Worm (Caenorhabditis elegans) whole organism, L4 larva: ENCODE measurements around the gene ZK688.5.
A peak's percentile ranks its signal among the peaks of the same experiment; 100 is the strongest.

Experiments used
- F49E8.2 ChIP-seq: sonication (generic microtip); optimal IDR thresholded peaks from 2 replicates; lab custom pipeline; 2016; ENCODE audit warnings: missing compliant biosample characterization, mild to moderate bottlenecking, missing genetic modification characterization, borderline replicate concordance
- T20F7.1 ChIP-seq: fragments of 200-800 bp; sonication (Bioruptor generic); optimal IDR thresholded peaks from 2 replicates; lab custom pipeline; 2018; ENCODE audit warnings: mild to moderate bottlenecking, missing genetic modification characterization, missing compliant biosample characterization
- T26A8.4 ChIP-seq: fragments of 200-800 bp; sonication (Bioruptor generic); IDR thresholded peaks from 2 replicates; pipeline ENCODE4 v1.3.6; 2022; ENCODE audit warnings: missing genetic modification characterization, missing compliant biosample characterization
- Y105C5A.15 ChIP-seq: fragments of 200-800 bp; sonication (Bioruptor generic); IDR thresholded peaks from 2 replicates; pipeline ENCODE4 v1.3.6; 2022; ENCODE audit warnings: missing genetic modification characterization, missing compliant biosample characterization
- ZK337.2 ChIP-seq: fragments of 200-800 bp; sonication (Bioruptor generic); IDR thresholded peaks from 2 replicates; pipeline ENCODE4 v1.3.6; 2022; ENCODE audit warnings: missing genetic modification reagents, missing genetic modification characterization, missing compliant biosample characterization
- ZK546.5 ChIP-seq, 2 experiments: sonication (generic microtip); optimal IDR thresholded peaks; 2 replicates each; lab custom pipeline; 2017; ENCODE audit warnings: missing biosample characterization in 2 of 2, missing genetic modification characterization in 2 of 2
- aha-1 ChIP-seq: fragments of 150-350 bp; peaks from one replicate; lab custom pipeline; 2014; ENCODE audit warnings: missing biosample characterization, missing genetic modification characterization
- aly-2 ChIP-seq: sonication (generic microtip); optimal IDR thresholded peaks from 2 replicates; lab custom pipeline; 2018; ENCODE audit warnings: missing biosample characterization, missing genetic modification characterization
- ceh-44 ChIP-seq: fragments of 200-800 bp; sonication (Bioruptor generic); IDR thresholded peaks from 2 replicates; pipeline ENCODE4 v1.3.6; 2022; ENCODE audit warnings: missing genetic modification reagents, missing genetic modification characterization, missing compliant biosample characterization
- ceh-62 ChIP-seq: sonication (generic microtip); optimal IDR thresholded peaks from 2 replicates; lab custom pipeline; 2017; ENCODE audit warnings: missing biosample characterization, missing genetic modification characterization
- ceh-82 ChIP-seq: sonication (generic microtip); optimal IDR thresholded peaks from 2 replicates; lab custom pipeline; 2017; ENCODE audit warnings: missing biosample characterization, missing genetic modification characterization
- ctbp-1 ChIP-seq: fragments of 200-800 bp; sonication (Bioruptor generic); IDR thresholded peaks from 2 replicates; pipeline ENCODE4 v1.3.6; 2022; ENCODE audit warnings: missing genetic modification reagents, missing genetic modification characterization, missing compliant biosample characterization
- dmd-9 ChIP-seq: fragments of 200-800 bp; sonication (Bioruptor generic); IDR thresholded peaks from 2 replicates; pipeline ENCODE4 v1.3.6; 2022; ENCODE audit warnings: missing genetic modification reagents, missing genetic modification characterization, missing compliant biosample characterization
- dpl-1 ChIP-seq: fragments of 150-350 bp; optimal IDR thresholded peaks from 2 replicates; lab custom pipeline; 2014; ENCODE audit warnings: missing biosample characterization, missing genetic modification reagents, missing genetic modification characterization
- gei-8 ChIP-seq: fragments of 200-800 bp; sonication (Bioruptor generic); optimal IDR thresholded peaks from 2 replicates; lab custom pipeline; 2018; ENCODE audit warnings: mild to moderate bottlenecking, missing genetic modification characterization, missing compliant biosample characterization
- hif-1 ChIP-seq, 2 experiments: sonication (generic microtip); optimal IDR thresholded peaks; 2 replicates each; lab custom pipeline; 2016 to 2017; ENCODE audit warnings: missing compliant biosample characterization in 2 of 2, missing genetic modification characterization in 2 of 2, missing genetic modification reagents in 2 of 2, missing genotype in 2 of 2, mild to moderate bottlenecking in 1 of 2
- hlh-11 ChIP-seq: fragments of 200-800 bp; sonication (Bioruptor generic); optimal IDR thresholded peaks from 2 replicates; lab custom pipeline; 2018; ENCODE audit warnings: mild to moderate bottlenecking, missing genetic modification characterization, missing compliant biosample characterization
- jun-1 ChIP-seq: fragments of 150-350 bp; optimal IDR thresholded peaks from 2 replicates; lab custom pipeline; 2014; ENCODE audit warnings: missing biosample characterization, missing genetic modification reagents, missing genetic modification characterization
- lim-7 ChIP-seq: fragments of 200-800 bp; sonication (Bioruptor generic); IDR thresholded peaks from 2 replicates; pipeline ENCODE4 v1.3.6; 2022; ENCODE audit warnings: missing genetic modification characterization, missing compliant biosample characterization
- lin-1 ChIP-seq: fragments of 200-800 bp; sonication (Bioruptor generic); IDR thresholded peaks from 2 replicates; pipeline ENCODE4 v1.3.6; 2022; ENCODE audit warnings: missing genetic modification reagents, missing genetic modification characterization, missing compliant biosample characterization
- lin-29 ChIP-seq: fragments of 200-800 bp; sonication (Bioruptor generic); IDR thresholded peaks from 2 replicates; pipeline ENCODE4 v1.3.6; 2022; ENCODE audit warnings: missing genetic modification reagents, missing genetic modification characterization, missing compliant biosample characterization
- lin-38 ChIP-seq: fragments of 200-800 bp; sonication (Bioruptor generic); IDR thresholded peaks from 2 replicates; pipeline ENCODE4 v1.3.6; 2022; ENCODE audit warnings: missing genetic modification reagents, missing genetic modification characterization, missing compliant biosample characterization
- lsy-2 ChIP-seq, 2 experiments: fragments of 150-350 bp in 1 of 2; sonication (generic microtip) in 1 of 2; optimal IDR thresholded peaks; 2 replicates each; lab custom pipeline; 2014 to 2017; ENCODE audit warnings: missing biosample characterization in 2 of 2, missing genetic modification characterization in 2 of 2
- madf-9 ChIP-seq: fragments of 200-800 bp; sonication (Bioruptor generic); conservative IDR thresholded peaks from 2 replicates; pipeline ENCODE4 v1.3.6; 2022; ENCODE audit warnings: missing genetic modification reagents, missing genetic modification characterization, missing compliant biosample characterization
- mep-1 ChIP-seq: fragments of 150-350 bp; sonication (generic microtip); optimal IDR thresholded peaks from 3 replicates; lab custom pipeline; 2014; ENCODE audit warnings: missing biosample characterization, missing genetic modification characterization
- mes-2 ChIP-seq: sonication (generic microtip); optimal IDR thresholded peaks from 2 replicates; lab custom pipeline; 2016; ENCODE audit warnings: missing genotype, mild to moderate bottlenecking, missing genetic modification characterization, missing compliant biosample characterization; ENCODE audit not compliant: poor library complexity, severe bottlenecking
- nhr-10 ChIP-seq: fragments of 150-350 bp; optimal IDR thresholded peaks from 2 replicates; lab custom pipeline; 2014; ENCODE audit warnings: missing biosample characterization, missing genetic modification characterization
- nhr-102 ChIP-seq: sonication (generic microtip); optimal IDR thresholded peaks from 2 replicates; lab custom pipeline; 2016; ENCODE audit warnings: mild to moderate bottlenecking, missing genetic modification characterization, moderate library complexity, missing compliant biosample characterization
- nhr-11 ChIP-seq: fragments of 150-350 bp; optimal IDR thresholded peaks from 2 replicates; lab custom pipeline; 2014; ENCODE audit warnings: missing biosample characterization, missing genetic modification characterization
- nhr-41 ChIP-seq: fragments of 200-800 bp; sonication (Bioruptor generic); IDR thresholded peaks from 2 replicates; pipeline ENCODE4 v1.3.6; 2022; ENCODE audit warnings: missing genetic modification reagents, missing genetic modification characterization, missing compliant biosample characterization
- nhr-42 ChIP-seq: fragments of 200-800 bp; sonication (Bioruptor generic); IDR thresholded peaks from 2 replicates; pipeline ENCODE4 v1.3.6; 2022; ENCODE audit warnings: missing genetic modification characterization, missing compliant biosample characterization
- pha-4 ChIP-seq, 2 experiments: fragments of 150-350 bp in 1 of 2; fragments of 200-800 bp in 1 of 2; sonication (Bioruptor generic) in 1 of 2; IDR thresholded peaks in 1 of 2; optimal IDR thresholded peaks in 1 of 2; 2 replicates each; pipeline versions ENCODE4 v1.3.6 to Lab custom; 2014 to 2022; ENCODE audit warnings: missing genetic modification characterization in 2 of 2, missing genetic modification reagents in 2 of 2, missing biosample characterization in 1 of 2, missing compliant biosample characterization in 1 of 2
- set-16 ChIP-seq: fragments of 200-800 bp; sonication (Bioruptor generic); IDR thresholded peaks from 2 replicates; pipeline ENCODE4 v1.3.6; 2022; ENCODE audit warnings: missing genetic modification reagents, missing genetic modification characterization, missing compliant biosample characterization
- snpc-1.2 ChIP-seq: fragments of 200-800 bp; sonication (Bioruptor generic); IDR thresholded peaks from 2 replicates; pipeline ENCODE4 v1.3.6; 2022; ENCODE audit warnings: missing genetic modification reagents, missing genetic modification characterization, missing compliant biosample characterization
- snpc-4 ChIP-seq: fragments of 150-350 bp; optimal IDR thresholded peaks from 2 replicates; lab custom pipeline; 2014; ENCODE audit warnings: missing biosample characterization, missing genetic modification characterization
- spr-1 ChIP-seq: sonication (generic microtip); optimal IDR thresholded peaks from 2 replicates; lab custom pipeline; 2016; ENCODE audit warnings: mild to moderate bottlenecking, missing genetic modification characterization, missing compliant biosample characterization
- tra-1 ChIP-seq: fragments of 200-800 bp; sonication (Bioruptor generic); IDR thresholded peaks from 2 replicates; pipeline ENCODE4 v1.3.6; 2022; ENCODE audit warnings: missing genetic modification reagents, missing genetic modification characterization, missing compliant biosample characterization
- unc-130 ChIP-seq: sonication (generic microtip); optimal IDR thresholded peaks from 2 replicates; lab custom pipeline; 2016; ENCODE audit warnings: missing genetic modification reagents, missing genetic modification characterization, missing compliant biosample characterization
- unc-62 ChIP-seq, 3 experiments: fragments of 150-350 bp in 1 of 3; sonication (generic microtip); optimal IDR thresholded peaks in 2 of 3; peaks in 1 of 3; 1 replicate in 1 of 3; 2 replicates in 2 of 3; lab custom pipeline; 2014 to 2017; ENCODE audit warnings: missing biosample characterization in 3 of 3, missing genetic modification characterization in 3 of 3, missing genetic modification reagents in 3 of 3, missing genotype in 1 of 3
- zip-2 ChIP-seq: fragments of 150-350 bp; optimal IDR thresholded peaks from 2 replicates; lab custom pipeline; 2014; ENCODE audit warnings: missing biosample characterization, missing genetic modification characterization
- ztf-11 ChIP-seq: fragments of 150-350 bp; optimal IDR thresholded peaks from 2 replicates; lab custom pipeline; 2014; ENCODE audit warnings: missing biosample characterization, missing genetic modification characterization

ZK688.5 gene

DNA sequence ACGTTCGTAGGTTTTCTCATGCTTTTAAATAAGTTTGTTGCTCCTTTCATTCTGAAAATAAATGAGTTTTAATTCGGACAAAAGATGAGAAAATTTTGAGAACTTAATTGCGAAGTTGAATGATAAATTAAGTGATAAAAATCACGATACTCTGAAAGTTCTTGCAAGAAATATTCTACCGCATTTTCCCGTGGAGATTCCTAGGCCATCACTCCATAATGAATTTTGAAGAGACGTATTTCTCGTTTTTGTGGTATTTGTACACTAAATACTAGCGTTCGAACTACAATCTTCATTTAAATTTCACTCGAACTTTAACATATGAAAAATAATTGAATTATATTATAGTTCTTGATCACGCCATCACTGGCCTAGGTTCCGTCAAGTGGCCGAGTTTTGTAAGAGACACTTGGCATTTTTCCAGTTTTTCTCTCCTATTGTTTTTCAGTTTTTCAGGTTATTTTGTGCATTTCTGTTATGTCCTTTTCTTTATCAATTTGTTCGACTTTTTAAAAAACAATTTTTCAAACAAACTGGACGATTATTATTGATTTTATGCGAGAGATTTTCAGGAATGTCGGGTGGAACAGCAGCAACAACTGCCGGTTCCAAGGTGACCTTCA, 32.9 kb downstream of the ZK688.5 start, which contains the start of the genes coq-5 and ufm-1:
Gene coq-5, minus strand, starts transcription at position 51 of the 623 bp plus-strand sequence.
Gene ufm-1, plus strand, starts transcription at position 573 of the 623 bp plus-strand sequence.
- TF ChIP-seq mep-1 (tag; lab: Kevin White, UChicago), result peak; percentile 1
- no peak for TF ChIP-seq hlh-11 (tag; lab: Kevin White, UChicago)
- no peak for TF ChIP-seq nhr-11 (tag; lab: Kevin White, UChicago)
- peak; percentile 78 for TF ChIP-seq unc-130 (GFP tag; lab: Kevin White, UChicago)
- TF ChIP-seq lim-7, result no peak
- TF ChIP-seq hif-1 (tag; optimal IDR thresholded peaks at IDR 0.05; lab: Kevin White, UChicago), result peak in 1 of 2 experiments; percentile 72
- no peak for TF ChIP-seq lin-1 (GFP tag; lab: Robert Waterston, UW)
- peak; percentile 3 for TF ChIP-seq nhr-102 (tag; lab: Kevin White, UChicago)
- TF ChIP-seq ceh-62 (tag; lab: Kevin White, UChicago), result no peak
- no peak for TF ChIP-seq tra-1 (GFP tag; lab: Robert Waterston, UW)
- peak in 1 of 2 experiments; percentile 18 for TF ChIP-seq lsy-2 (tag; optimal IDR thresholded peaks at IDR 0.05; lab: Kevin White, UChicago)
- TF ChIP-seq T20F7.1 (GFP tag; lab: Kevin White, UChicago), result peak; percentile 58
- TF ChIP-seq dpl-1 (GFP tag; lab: Kevin White, UChicago), result peak; percentile 31
- TF ChIP-seq set-16 (GFP tag; lab: Robert Waterston, UW), result no peak
- no peak for TF ChIP-seq nhr-41 (GFP tag; lab: Robert Waterston, UW)
- no peak for TF ChIP-seq dmd-9 (GFP tag; lab: Robert Waterston, UW)
- TF ChIP-seq spr-1, result no peak
- peak; percentile 35 for TF ChIP-seq mes-2
- TF ChIP-seq ztf-11, result no peak

DNA sequence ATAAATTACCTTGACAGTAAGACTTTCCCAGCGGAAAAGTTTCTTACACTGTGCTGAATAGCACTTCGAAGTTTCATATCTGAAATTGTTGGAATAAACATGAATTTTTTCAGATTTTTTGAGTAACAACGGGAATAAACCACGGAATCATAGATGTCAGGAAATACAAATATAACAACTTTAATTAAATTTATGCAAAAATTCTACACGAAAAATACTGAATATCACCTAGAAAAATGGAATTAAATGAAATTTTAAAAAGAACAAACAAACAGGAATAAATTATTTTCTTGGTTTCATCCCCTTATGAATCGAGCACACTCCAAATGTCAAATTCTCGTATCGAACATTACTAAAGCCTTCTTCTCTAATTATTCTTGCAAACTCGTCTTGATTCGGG, 34.3 kb downstream of the ZK688.5 start, which contains the start of gene tag-307:
Gene tag-307, minus strand, starts transcription at position 101 of the 400 bp plus-strand sequence.
- TF ChIP-seq jun-1 (tag; lab: Kevin White, UChicago) (no peak), unc-62 (GFP tag; optimal IDR thresholded peaks at IDR 0.05 in 1 of 2; lab: Kevin White, UChicago) (peak in 1 of 2 experiments; percentile 56), unc-62 (tag; optimal IDR thresholded peaks at IDR 0.05; lab: Kevin White, UChicago) (no peak)

DNA sequence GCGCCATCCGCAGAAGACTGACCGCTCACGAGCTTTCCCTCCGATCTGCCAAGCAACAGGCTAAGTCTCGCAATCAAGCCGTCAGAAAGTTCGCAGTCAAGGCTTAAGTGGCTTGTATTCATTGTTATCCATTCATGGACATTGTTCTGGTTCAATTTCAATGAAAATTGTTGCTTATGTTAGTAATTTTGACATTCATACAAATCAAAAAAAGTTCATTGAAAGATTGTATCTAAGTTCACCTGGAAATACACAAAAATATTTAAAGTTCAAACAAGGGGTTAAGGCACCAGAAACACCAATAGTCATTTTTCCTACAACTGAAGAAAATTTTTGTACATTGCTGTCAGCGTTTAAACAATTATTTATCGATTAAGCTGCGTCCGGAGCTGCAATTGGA, 36.0 kb downstream of the ZK688.5 start:
- no peak for TF ChIP-seq lsy-2 (tag; optimal IDR thresholded peaks at IDR 0.05; lab: Kevin White, UChicago)
- TF ChIP-seq aly-2 (tag; lab: Kevin White, UChicago), result no peak
- TF ChIP-seq ctbp-1, result 0 out of 2 replicates have a peak, but pooled peaks have one; percentile 9
- TF ChIP-seq F49E8.2 (tag; lab: Kevin White, UChicago), result peak; percentile 33
- TF ChIP-seq Y105C5A.15, result 0 out of 2 replicates have a peak, but pooled peaks have one; percentile 6
- TF ChIP-seq madf-9 (GFP tag; lab: Robert Waterston, UW), result 0 out of 2 replicates have a peak, but pooled peaks have one; percentile 23
- TF ChIP-seq lin-38 (GFP tag; lab: Robert Waterston, UW), result peak; percentile 49
- TF ChIP-seq aha-1 (tag; lab: Kevin White, UChicago), result peak; percentile 53
- peak; percentile 20; the same call in 1 of the 2 replicates for TF ChIP-seq pha-4 (GFP tag; IDR thresholded peaks at IDR 0.05; lab: Robert Waterston, UW)
- no peak for TF ChIP-seq pha-4 (tag; optimal IDR thresholded peaks at IDR 0.05; lab: Kevin White, UChicago)
- TF ChIP-seq snpc-1.2 (GFP tag; lab: Robert Waterston, UW), result peak; percentile 54; the same call in 1 of the 2 replicates
- TF ChIP-seq lin-29, result no peak
- TF ChIP-seq, all 104 proteins: peak for 8

DNA sequence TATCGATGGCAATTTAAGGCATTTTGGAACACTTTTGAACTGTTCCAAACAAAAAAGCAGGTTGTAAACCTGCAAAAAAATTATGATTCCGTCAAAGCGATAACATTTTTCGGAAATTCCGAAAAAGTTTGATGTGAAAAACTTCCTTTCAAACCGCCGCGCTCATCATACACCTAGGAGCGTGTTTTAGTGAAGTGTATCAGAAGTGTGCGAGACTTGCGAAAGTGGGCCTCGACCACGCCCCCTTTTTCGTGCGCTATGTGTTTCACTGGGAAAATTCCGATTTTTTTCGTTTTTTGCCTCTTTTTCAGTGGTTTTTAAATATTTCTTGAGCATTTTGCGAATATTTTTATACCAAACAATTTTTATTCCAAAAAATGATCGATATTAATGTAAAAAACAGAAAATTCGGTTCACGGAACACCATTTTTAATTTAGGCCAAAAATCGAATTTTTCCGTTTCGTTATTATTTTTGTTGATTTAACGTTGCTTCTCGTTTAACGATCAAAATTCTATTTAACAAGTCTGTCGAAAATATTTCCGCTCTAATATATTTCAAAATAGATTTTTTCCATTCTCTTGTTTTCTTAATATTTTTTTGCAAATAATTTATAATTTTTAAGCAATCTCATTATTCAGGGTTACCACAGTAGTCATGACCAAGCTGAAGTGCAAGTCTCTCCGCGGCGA, 36.8 kb downstream of the ZK688.5 start, which contains the start of gene rpl-35:
Gene rpl-35, plus strand, starts transcription at position 641 of the 691 bp plus-strand sequence.
- peak; percentile 88 for TF ChIP-seq ceh-44 (GFP tag; lab: Robert Waterston, UW)
- TF ChIP-seq nhr-41 (GFP tag; lab: Robert Waterston, UW), result peak; percentile 99
- peak; percentile 98 for TF ChIP-seq F49E8.2 (tag; lab: Kevin White, UChicago)
- peak; percentile 99 for TF ChIP-seq ZK337.2
- peak; percentile 86 for TF ChIP-seq lim-7
- peak; percentile 55 for TF ChIP-seq snpc-4 (tag; lab: Kevin White, UChicago)
- TF ChIP-seq T26A8.4 (GFP tag; lab: Robert Waterston, UW), result peak; percentile 99
- TF ChIP-seq pha-4 (GFP tag; IDR thresholded peaks at IDR 0.05; lab: Robert Waterston, UW), result peak; percentile 99
- peak; percentile 95 for TF ChIP-seq pha-4 (tag; optimal IDR thresholded peaks at IDR 0.05; lab: Kevin White, UChicago)
- peak; percentile 95 for TF ChIP-seq aly-2 (tag; lab: Kevin White, UChicago)
- TF ChIP-seq gei-8 (GFP tag; lab: Kevin White, UChicago), result peak; percentile 90
- TF ChIP-seq mes-2, result peak; percentile 100
- peak; percentile 97 for TF ChIP-seq nhr-10 (tag; lab: Kevin White, UChicago)
- TF ChIP-seq ZK546.5 (tag; optimal IDR thresholded peaks at IDR 0.05; lab: Kevin White, UChicago), result peak in 1 of 2 experiments; percentile 91
- TF ChIP-seq ceh-82, result peak; percentile 56
- peak; percentile 99 for TF ChIP-seq nhr-42
- peak; percentile 93 for TF ChIP-seq zip-2 (tag; lab: Kevin White, UChicago)
- peak; percentile 98 for TF ChIP-seq lin-38 (GFP tag; lab: Robert Waterston, UW)
